Fruit fly (Drosophila melanogaster) whole organism, wandering third instar larva: ENCODE data around the gene CG34456.

Source experiments
- Dfd ChIP-seq: fragments of >200 bp; optimal IDR thresholded peaks from 2 replicates; lab custom pipeline; 2017; ENCODE audit warnings: missing biosample characterization, missing genetic modification characterization
- br ChIP-seq: fragments of 200-800 bp; sonication (Bioruptor generic); optimal IDR thresholded peaks from 2 replicates; lab custom pipeline; 2016; ENCODE audit warnings: missing biosample characterization, missing genetic modification characterization
- pan ChIP-seq: fragments of >200 bp; optimal IDR thresholded peaks from 2 replicates; lab custom pipeline; 2017

- TF ChIP-seq pan: no peak
- no peak for TF ChIP-seq Dfd (GFP tag; lab: Kevin White, UChicago)
- no peak for TF ChIP-seq br (GFP tag; lab: Kevin White, UChicago)
Measured at dm6 chr3L:9376573-9376972, 14.7 kb downstream of the CG34456 start.
